Worm (Caenorhabditis elegans) whole organism, dauer: Measurements from ENCODE around the gene gpla-1.

Experiments
- unc-62 ChIP-seq: sonication (generic microtip); optimal IDR thresholded peaks from 2 replicates; lab custom pipeline; 2017; ENCODE audit warnings: missing biosample characterization, missing genetic modification reagents, missing genetic modification characterization

Gene gpla-1

DNA sequence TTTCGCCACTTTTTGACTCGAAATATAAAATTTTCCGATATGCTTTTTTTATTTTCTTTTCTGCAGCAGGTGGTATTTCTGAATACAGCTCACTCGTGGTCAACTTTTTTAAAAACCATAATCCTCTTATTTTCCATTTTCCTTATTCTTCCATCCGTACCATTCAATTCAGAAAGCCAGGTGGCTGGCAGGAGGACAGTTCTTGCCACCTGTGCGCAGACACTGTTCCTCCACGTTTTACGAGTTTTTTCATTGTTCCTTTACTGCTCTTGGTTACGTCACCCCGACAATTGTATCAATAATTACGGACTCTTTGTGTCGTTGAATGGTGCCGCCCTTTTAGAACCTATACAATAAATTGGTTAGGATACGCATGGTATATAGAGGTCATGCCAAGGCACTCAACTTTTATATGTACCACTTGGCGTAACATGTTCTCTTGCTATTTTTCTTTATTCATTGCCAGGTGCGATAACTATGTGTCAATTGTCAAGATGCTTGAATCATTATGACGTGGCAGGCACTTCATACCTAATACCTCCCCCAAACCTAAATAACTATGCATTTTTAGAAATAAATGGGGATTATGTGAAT, 15.3 kb upstream of the gpla-1 start:
- no peak for TF ChIP-seq unc-62 (GFP tag; lab: Kevin White, UChicago)

DNA sequence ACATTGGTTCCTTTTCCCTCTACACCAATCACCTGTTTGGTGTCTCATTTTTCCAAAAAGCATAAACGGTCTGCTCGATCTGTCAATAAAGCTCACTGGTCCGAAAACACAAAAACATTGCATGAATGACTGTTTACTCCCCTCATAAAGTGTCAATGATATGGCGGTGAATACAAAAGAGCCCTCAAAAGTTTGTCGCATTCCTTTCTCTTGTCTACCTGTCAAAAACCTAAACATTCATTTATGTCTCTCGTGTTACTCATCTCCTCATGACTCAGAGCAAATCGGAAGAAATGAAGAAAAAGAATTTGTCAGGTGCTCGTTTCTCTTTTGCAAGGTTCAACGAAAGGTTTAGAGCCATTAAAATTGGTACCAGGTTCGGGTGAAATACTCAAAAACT, 13.6 kb upstream of the gpla-1 start:
- no peak for TF ChIP-seq unc-62 (GFP tag; lab: Kevin White, UChicago)

DNA sequence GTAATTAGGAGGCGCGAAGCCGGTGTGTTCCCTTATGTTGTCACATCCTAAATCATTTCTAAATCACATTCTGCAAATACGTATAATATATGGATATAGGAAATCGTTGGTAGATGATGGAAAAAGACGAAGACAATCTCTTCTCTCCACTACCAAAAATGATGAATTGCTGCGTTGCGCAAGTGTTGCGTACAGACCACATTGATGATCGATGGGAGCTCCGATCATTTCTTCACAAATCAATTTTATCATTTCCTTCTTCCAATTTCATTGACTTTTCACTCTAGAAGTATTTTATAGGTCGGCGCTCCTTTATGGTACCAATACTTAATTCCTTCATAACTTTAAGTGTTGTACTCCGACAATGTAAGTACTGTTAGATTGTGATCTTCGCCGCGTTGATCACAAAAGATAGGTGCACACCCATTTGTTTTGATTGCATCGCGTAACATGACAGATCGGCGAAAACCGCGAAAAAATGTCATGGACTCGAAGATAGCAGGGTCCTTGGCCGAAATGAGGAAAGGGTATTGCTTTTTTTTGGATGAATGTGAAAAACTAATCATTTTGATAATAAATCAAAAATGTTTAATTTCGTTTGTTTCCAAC, 12.0 kb upstream of the gpla-1 start:
- TF ChIP-seq unc-62 (GFP tag; lab: Kevin White, UChicago) = no peak

DNA sequence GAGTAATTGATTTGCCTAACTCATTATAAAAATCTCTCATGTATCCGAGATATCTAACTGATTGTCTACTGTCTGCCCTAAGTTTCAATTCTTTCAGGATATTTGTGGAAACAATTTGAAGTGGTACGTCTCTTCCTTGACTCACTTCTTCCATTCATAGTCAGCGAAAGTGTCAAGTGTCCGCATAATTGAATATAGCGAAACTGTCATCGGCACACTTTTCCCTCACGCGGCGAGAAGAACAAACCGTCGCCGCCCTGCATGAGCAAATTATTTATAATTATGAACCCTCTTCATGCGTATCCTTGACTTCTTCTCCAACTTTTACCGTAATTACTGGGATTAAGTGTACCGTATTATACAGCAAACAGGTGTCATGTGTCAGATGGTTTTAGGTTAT, 11.0 kb upstream of the gpla-1 start:
- TF ChIP-seq unc-62 (GFP tag; lab: Kevin White, UChicago) = no peak

DNA sequence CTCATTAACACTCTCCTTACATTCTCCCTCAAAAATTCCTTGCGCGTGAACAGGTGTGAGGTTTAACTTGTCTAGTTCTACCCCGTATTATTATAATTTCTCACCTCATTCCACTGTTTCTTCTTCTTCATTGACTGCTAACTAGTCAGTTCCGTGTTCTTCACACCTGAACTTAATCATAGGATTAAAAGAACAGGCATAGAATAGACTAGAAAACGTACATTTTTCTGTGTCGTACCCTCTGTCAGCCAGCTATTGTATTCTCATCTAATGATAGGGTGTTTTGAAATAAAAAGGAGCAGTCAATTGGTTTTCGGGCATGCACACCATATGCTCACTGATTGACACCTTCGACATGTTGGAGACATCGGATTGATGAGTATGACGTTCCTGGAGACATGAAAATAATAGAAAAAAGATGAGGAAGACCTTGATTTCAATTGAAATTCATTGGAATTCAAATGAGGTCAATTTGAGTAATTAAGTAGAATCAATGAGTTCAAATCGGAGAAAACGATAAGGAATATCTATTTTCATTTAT, 9.9 kb upstream of the gpla-1 start:
- TF ChIP-seq unc-62 (GFP tag; lab: Kevin White, UChicago) = no peak

DNA sequence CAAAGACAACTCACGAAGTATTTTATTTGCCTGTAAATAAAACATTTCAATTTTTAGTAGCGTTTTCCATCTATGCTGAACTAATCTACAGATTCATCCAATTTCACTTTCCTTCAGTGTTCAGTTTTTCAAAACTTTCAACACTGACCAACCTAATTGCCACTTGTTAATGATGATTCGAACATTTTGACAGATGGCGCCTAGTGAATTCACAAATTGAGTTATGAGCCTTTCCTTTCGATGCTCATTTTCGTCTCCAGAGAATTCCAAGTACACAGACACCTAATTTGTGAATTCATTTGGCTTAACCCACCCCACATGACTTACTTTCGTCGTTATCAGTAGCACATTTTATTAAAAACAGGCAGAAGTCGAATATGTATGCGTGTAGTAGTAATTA, 9.2 kb upstream of the gpla-1 start:
- TF ChIP-seq unc-62 (GFP tag; lab: Kevin White, UChicago) = no peak

DNA sequence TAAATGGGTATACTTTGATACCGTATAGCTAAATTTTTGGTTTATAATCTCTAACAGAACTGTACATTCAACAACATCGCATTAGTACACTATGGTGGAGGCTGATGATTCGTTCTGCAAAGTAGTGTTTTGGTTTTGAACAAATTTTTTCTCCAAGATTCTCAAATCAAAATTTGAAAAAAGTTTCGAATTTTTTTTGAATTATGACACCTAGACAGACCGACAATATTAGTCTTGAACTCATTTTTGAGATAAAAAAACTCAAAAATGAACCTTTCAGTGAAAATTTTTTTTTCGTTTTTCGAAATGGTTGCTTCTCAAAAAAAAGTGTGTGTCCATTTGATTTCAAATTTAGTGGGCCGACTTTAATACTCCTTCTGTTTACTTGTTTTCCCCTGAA, 7.8 kb upstream of the gpla-1 start:
- TF ChIP-seq unc-62 (GFP tag; lab: Kevin White, UChicago) = no peak

DNA sequence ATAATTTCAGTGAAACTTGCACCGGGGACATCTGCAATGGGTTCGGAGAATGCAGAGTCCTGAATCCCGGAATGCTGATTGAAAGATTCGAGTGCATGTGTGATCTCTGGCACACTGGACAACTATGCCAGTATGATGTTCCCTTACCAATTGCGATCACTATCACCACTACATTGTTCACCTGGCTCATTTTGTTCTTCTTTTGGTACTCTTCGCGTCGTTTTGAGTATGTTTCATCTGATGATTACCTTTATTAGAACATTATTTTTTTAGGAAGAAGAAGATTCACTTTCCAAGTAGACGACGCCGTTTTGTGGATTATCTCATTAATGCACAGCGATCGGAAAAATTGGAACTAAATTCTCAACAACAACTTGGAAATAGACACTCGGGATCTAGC, 6.1 kb upstream of the gpla-1 start:
- TF ChIP-seq unc-62 (GFP tag; lab: Kevin White, UChicago) = no peak

DNA sequence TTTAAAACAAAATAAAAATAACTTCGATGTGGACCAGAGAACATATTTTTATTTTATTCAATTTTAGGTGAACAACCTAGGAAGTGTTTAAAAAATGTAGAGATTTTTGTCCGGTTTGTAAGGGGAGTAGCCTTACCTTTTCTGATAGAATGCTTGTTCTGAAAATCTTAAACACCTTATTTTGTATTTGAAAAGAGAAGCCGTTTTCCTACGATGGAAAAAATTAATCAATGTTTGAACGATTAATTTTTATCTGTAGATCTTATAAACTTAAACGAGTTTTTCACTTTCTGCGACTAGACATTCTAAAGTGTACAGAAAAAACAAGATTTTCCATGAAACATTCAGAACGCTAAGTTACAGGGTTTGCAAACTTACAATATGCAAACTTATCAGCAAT, 4.7 kb upstream of the gpla-1 start, which contains the start of gene F58H1.6:
F58H1.6 (plus strand) TSS at position 301 of the 400 bp plus-strand sequence.
- no peak for TF ChIP-seq unc-62 (GFP tag; lab: Kevin White, UChicago)

DNA sequence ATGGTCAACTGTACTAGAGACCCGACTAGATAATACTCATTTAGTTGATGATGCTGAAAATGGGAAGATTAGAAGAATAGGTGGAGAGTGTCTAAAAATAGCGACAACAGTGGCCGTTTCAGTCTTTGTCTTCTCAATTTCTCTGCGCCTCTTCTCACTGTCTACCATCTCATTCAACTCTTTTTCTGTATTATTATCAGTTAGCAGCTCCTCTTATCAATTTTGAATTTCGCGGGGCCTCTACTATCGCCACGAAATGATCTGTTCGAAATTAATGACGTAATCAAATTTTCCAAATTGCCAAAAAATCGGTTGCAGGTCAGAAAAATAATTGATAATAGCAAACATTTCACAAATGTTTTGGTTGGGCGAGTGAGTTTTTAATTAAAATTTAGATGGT, 4.1 kb upstream of the gpla-1 start:
- no peak for TF ChIP-seq unc-62 (GFP tag; lab: Kevin White, UChicago)

DNA sequence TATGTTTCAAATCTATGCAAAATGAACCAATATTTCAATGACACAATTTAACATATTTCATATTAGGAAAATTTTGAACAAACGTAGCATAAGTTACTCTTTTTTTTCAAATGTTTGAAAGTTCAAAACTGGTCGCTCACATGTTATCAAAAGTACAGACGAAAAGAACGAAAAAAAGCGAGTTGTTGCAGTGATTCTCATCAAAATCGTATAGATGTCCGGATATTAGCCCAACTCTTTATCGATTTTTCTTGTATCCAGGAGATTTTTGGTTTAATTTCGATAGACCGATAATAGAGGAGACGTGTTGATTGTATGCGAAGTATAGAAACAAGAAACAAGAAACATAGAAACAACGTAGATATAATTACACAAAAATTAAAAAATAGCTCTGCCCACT, 2.7 kb upstream of the gpla-1 start:
- TF ChIP-seq unc-62 (GFP tag; lab: Kevin White, UChicago) = no peak

DNA sequence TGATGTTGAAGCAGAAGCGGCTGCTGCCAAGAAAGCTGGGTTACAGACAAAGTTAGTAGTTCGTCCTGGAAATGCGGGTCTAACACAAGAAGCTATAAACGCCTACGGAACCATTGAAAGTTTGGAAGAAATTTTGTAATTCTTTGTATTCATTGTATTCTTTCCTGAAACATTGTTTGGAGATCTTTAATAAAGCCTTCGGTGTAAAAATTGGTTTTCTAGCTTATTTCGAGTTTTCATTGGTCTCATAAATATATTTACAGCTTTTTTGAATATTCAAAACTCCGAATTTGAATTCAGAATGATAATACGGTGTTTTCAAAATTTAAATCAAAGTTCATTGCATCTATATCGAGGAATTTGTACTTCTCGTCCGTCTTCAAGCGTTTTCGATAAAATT, 2.8 kb downstream of the gpla-1 start, which contains the start of gene F58H1.8:
F58H1.8 (plus strand) TSS at position 301 of the 400 bp plus-strand sequence.
- TF ChIP-seq unc-62 (GFP tag; lab: Kevin White, UChicago) = no peak

DNA sequence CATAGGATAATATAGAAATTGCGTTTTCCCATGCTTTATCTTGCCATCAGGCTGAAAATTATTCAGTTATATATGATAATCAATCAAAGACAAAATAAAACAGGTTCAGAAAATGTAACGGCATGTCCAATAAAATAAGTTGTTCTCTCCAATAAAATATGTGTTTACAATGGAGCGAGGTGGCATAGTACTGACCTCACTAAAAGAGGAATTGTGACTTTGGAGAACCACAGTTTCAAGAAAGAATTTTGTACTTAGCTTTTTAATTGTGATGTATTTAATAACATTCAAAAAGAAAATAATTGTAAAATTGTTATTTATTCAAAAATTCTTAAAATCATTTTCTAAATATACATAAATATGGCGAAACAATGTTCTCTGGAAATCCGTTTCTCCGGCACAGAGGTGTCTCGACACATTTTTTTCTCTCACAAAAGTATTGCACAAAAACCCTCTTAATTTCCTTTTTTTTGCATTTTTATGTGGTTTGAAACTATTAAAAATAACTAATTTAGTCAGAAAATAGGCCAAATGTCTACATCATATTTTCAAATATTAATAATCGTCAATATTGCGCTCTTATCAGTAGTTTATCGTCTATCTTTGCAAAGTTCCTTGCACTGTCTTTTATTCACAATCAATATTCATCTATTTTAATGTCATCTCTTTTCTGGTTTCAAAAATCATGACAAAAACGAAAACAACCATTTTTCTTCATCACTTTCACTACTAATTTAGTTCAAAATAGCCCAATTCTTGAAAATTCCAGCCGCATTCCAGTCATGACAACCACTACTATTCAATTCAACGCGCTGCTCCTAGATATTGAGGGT, 4.2 kb downstream of the gpla-1 start, which contains the start of the genes aman-2 and F58H1.3:
aman-2 (minus strand) TSS at position 51 of the 833 bp plus-strand sequence.
F58H1.3 (plus strand) TSS at position 783 of the 833 bp plus-strand sequence.
- TF ChIP-seq unc-62 (GFP tag; lab: Kevin White, UChicago) = no peak

DNA sequence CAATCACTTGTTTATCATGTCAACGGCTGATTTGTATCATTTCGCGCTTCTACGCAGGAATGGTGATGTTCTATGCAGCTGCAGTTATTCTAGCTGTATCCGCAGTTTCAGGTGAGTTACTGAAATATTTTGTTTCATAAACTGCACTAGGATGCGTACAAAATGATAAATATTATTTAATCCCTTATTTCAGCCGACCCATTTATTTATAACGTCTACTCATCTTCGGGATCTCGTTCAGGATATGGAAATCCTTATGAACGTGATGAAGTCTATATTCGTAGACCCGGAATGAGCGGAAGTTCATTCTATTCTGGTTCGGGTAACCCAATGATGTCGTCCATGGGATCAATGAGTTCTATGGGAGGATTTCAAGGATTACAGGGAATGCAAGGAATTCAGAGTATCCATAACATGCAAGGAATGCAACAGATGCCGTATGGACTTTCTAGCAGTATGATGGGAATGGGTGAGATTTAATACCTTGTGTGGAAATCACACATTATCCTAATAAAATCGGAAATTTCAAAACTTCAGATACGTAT, 8.5 kb downstream of the gpla-1 start, which contains the start of gene F58H1.2:
F58H1.2 (plus strand) TSS at position 51 of the 545 bp plus-strand sequence.
- no peak for TF ChIP-seq unc-62 (GFP tag; lab: Kevin White, UChicago)

DNA sequence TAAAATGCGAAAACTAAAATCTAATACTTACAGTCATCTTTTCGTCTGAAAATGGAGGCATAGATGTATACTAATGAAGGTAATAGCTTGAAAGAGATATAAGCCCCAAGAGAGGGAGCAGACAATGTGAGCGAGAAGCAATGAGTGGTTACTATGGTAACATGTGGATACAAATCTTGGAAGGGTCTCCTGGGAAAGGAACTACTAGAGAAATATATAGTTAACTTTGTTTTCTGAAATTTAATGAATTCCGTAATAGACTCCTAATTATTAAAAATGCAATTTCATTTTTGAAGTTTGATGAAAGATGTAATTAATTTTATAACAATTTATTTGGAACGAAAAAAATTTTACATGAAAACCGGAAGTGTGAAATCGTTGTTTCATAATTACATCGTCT, 10.3 kb downstream of the gpla-1 start, which contains the start of gene osm-6:
osm-6 (minus strand) TSS at position 101 of the 400 bp plus-strand sequence.
- TF ChIP-seq unc-62 (GFP tag; lab: Kevin White, UChicago) = no peak
